Worm (Caenorhabditis elegans) whole organism, mixed stage, embryonic: ENCODE data around the gene gyf-1.

Source experiments
- blmp-1 ChIP-seq: fragments of 150-350 bp; optimal IDR thresholded peaks from 2 replicates; lab custom pipeline; 2014; ENCODE audit warnings: missing biosample characterization, missing genetic modification characterization
- ces-1 ChIP-seq: fragments of 150-350 bp; optimal IDR thresholded peaks from 2 replicates; lab custom pipeline; 2014; ENCODE audit warnings: missing biosample characterization, missing genetic modification reagents, missing genetic modification characterization
- cnd-1 ChIP-seq: fragments of 200-800 bp; sonication (Bioruptor generic); optimal IDR thresholded peaks from 2 replicates; lab custom pipeline; 2018; ENCODE audit warnings: mild to moderate bottlenecking, missing genetic modification characterization, missing compliant biosample characterization
- elt-1 ChIP-seq: sonication (generic microtip); optimal IDR thresholded peaks from 2 replicates; lab custom pipeline; 2017; ENCODE audit warnings: missing genetic modification characterization, mild to moderate bottlenecking, missing compliant biosample characterization, antibody characterized with exemption, moderate library complexity, borderline replicate concordance; ENCODE audit not compliant: insufficient read depth
- flh-1 ChIP-seq: fragments of 200-800 bp; sonication (Bioruptor generic); optimal IDR thresholded peaks from 2 replicates; lab custom pipeline; 2018; ENCODE audit warnings: mild to moderate bottlenecking, missing genetic modification characterization, moderate library complexity, missing compliant biosample characterization
- lin-13 ChIP-seq: fragments of 150-350 bp; optimal IDR thresholded peaks from 2 replicates; lab custom pipeline; 2014; ENCODE audit warnings: missing biosample characterization, missing genetic modification characterization
- nhr-12 ChIP-seq: fragments of 150-350 bp; optimal IDR thresholded peaks from 2 replicates; lab custom pipeline; 2014; ENCODE audit warnings: missing biosample characterization, missing genetic modification characterization
- nhr-237 ChIP-seq: fragments of 150-350 bp; optimal IDR thresholded peaks from 2 replicates; lab custom pipeline; 2014; ENCODE audit warnings: missing biosample characterization, missing genetic modification characterization
- pha-4 ChIP-seq: fragments of 150-350 bp; optimal IDR thresholded peaks from 2 replicates; lab custom pipeline; 2018; ENCODE audit warnings: missing biosample characterization, missing genetic modification reagents, missing genetic modification characterization
- snpc-4 ChIP-seq: fragments of 150-350 bp; optimal IDR thresholded peaks from 2 replicates; lab custom pipeline; 2014; ENCODE audit warnings: missing biosample characterization, missing genetic modification characterization
- tbx-8 ChIP-seq: fragments of 200-800 bp; sonication (Bioruptor generic); optimal IDR thresholded peaks from 2 replicates; lab custom pipeline; 2018; ENCODE audit warnings: mild to moderate bottlenecking, missing genetic modification characterization, moderate library complexity, missing compliant biosample characterization
- unc-39 ChIP-seq: fragments of 150-350 bp; optimal IDR thresholded peaks from 2 replicates; lab custom pipeline; 2014; ENCODE audit warnings: missing biosample characterization, missing genetic modification characterization
- unc-62 ChIP-seq: fragments of 150-350 bp; optimal IDR thresholded peaks from 2 replicates; lab custom pipeline; 2014; ENCODE audit warnings: missing biosample characterization, missing genetic modification reagents, missing genetic modification characterization
- ztf-11 ChIP-seq: fragments of 150-350 bp; optimal IDR thresholded peaks from 2 replicates; lab custom pipeline; 2014; ENCODE audit warnings: missing biosample characterization, missing genetic modification characterization

ce11 chrII:6741428-6741827 is 57.4 kb downstream of the gyf-1 start, which contains the start of gene exos-8:
- no peak for TF ChIP-seq snpc-4 (tag; lab: Kevin White, UChicago)
- peak; percentile 49 for TF ChIP-seq nhr-237
- peak; percentile 46 for TF ChIP-seq cnd-1 (tag; lab: Kevin White, UChicago)
- TF ChIP-seq ztf-11 (tag; lab: Kevin White, UChicago), result no peak
- no peak for TF ChIP-seq pha-4
- no peak for TF ChIP-seq nhr-12 (tag; lab: Kevin White, UChicago)
- TF ChIP-seq unc-62 (GFP tag; lab: Kevin White, UChicago), result no peak
- no peak for TF ChIP-seq unc-39 (tag; lab: Kevin White, UChicago)
- TF ChIP-seq elt-1 (tag; lab: Kevin White, UChicago), result no peak
- TF ChIP-seq tbx-8, result no peak
- TF ChIP-seq blmp-1 (tag; lab: Kevin White, UChicago), result no peak
- TF ChIP-seq ces-1 (GFP tag; lab: Kevin White, UChicago), result peak; percentile 76
- TF ChIP-seq lin-13 (tag; lab: Kevin White, UChicago), result peak; percentile 34
- TF ChIP-seq flh-1, result no peak
